Worm (Caenorhabditis elegans) whole organism, young adult: ENCODE data around the gene srbc-54.
"Not testable (repeated sequence)": the region's sequence is repeated elsewhere in the genome, so short reads cannot be mapped to it uniquely, and the experiment has no call there.

ENCODE experiments used
- F52B5.7 ChIP-seq: sonication (generic microtip); optimal IDR thresholded peaks from 2 replicates; lab custom pipeline; 2016; ENCODE audit warnings: mild to moderate bottlenecking, missing genetic modification characterization, missing compliant biosample characterization
- athp-1 ChIP-seq: sonication (generic microtip); optimal IDR thresholded peaks from 2 replicates; lab custom pipeline; 2017; ENCODE audit warnings: mild to moderate bottlenecking, missing genetic modification characterization, missing compliant biosample characterization
- cebp-1 ChIP-seq, 2 experiments: fragments of 200-800 bp in 1 of 2; sonication (Bioruptor generic) in 1 of 2; sonication (generic microtip) in 1 of 2; IDR thresholded peaks in 1 of 2; optimal IDR thresholded peaks in 1 of 2; 2 replicates each; pipeline versions ENCODE4 v1.3.6 to Lab custom; 2017 to 2022; ENCODE audit warnings: missing compliant biosample characterization in 2 of 2, missing genetic modification characterization in 2 of 2, mild to moderate bottlenecking in 1 of 2, missing genetic modification reagents in 1 of 2, moderate library complexity in 1 of 2
- egrh-3 ChIP-seq: fragments of 200-800 bp; sonication (Bioruptor generic); IDR thresholded peaks from 2 replicates; pipeline ENCODE4 v1.3.6; 2022; ENCODE audit warnings: missing genetic modification reagents, missing genetic modification characterization, missing compliant biosample characterization
- mes-4 ChIP-seq: sonication (generic microtip); optimal IDR thresholded peaks from 2 replicates; lab custom pipeline; 2016; ENCODE audit warnings: missing genotype, missing genetic modification characterization, missing compliant biosample characterization

DNA sequence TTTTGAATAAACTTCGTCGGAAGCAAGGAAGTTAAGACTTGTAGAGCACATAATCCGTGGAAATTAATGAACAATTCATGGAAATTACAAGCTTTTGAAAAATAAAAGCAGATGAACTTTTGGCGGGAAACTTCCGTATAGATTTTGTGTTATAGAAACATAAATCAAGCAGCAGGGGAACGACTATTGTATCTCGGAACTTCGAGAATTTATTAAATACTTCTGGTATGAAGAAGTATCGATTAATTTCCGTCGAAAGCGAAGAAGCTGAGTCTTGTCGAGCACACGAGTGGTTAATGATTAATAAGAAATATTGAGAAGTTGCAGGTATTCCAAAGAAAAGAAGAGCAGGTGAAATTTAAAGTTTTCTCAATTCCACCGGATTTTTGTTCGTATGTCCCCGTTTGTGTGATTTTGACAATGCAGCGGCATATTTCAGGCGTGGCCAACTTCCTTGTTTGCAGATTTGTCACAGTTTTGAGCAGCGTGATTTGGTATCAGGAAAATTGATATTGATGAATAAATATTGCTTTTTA, 16.8 kb upstream of the srbc-54 start, which contains the start of gene srh-147:
- not testable (repeated sequence) for TF ChIP-seq cebp-1 (GFP tag; IDR thresholded peaks at IDR 0.05; lab: Robert Waterston, UW); cebp-1 (tag; optimal IDR thresholded peaks at IDR 0.05; lab: Kevin White, UChicago); mes-4; egrh-3; athp-1 (tag; lab: Kevin White, UChicago); F52B5.7 (tag; lab: Kevin White, UChicago)
